Worm (Caenorhabditis elegans) whole organism, early embryonic: Measurements from ENCODE around the gene H03E18.2.

Experiments
- B0310.2 ChIP-seq: sonication (generic microtip); optimal IDR thresholded peaks from 2 replicates; lab custom pipeline; 2016; ENCODE audit warnings: mild to moderate bottlenecking, missing genetic modification characterization, missing compliant biosample characterization
- F13C5.2 ChIP-seq: sonication (generic microtip); optimal IDR thresholded peaks from 2 replicates; lab custom pipeline; 2017; ENCODE audit warnings: mild to moderate bottlenecking, missing genetic modification characterization, inconsistent platforms, missing compliant biosample characterization
- aly-1 ChIP-seq: sonication (generic microtip); optimal IDR thresholded peaks from 2 replicates; lab custom pipeline; 2016; ENCODE audit warnings: missing genetic modification characterization, missing compliant biosample characterization
- ama-1 ChIP-seq: fragments of 150-350 bp; optimal IDR thresholded peaks from 2 replicates; lab custom pipeline; 2014
- ceh-13 ChIP-seq: fragments of 200-800 bp; sonication (Bioruptor generic); optimal IDR thresholded peaks from 2 replicates; lab custom pipeline; 2018; ENCODE audit warnings: mild to moderate bottlenecking, missing genetic modification characterization, missing compliant biosample characterization
- ceh-36 ChIP-seq: sonication (generic microtip); optimal IDR thresholded peaks from 2 replicates; lab custom pipeline; 2016; ENCODE audit warnings: missing genetic modification characterization, inconsistent platforms, missing compliant biosample characterization
- ets-7 ChIP-seq: sonication (generic microtip); optimal IDR thresholded peaks from 2 replicates; lab custom pipeline; 2016; ENCODE audit warnings: missing genotype, missing genetic modification characterization, missing compliant biosample characterization
- flt-1 ChIP-seq: fragments of 200-800 bp; sonication (Bioruptor generic); IDR thresholded peaks from 2 replicates; pipeline ENCODE4 v1.3.6; 2022; ENCODE audit warnings: missing genetic modification characterization, missing compliant biosample characterization
- hmbx-1 ChIP-seq: sonication (generic microtip); optimal IDR thresholded peaks from 2 replicates; lab custom pipeline; 2016; ENCODE audit warnings: mild to moderate bottlenecking, missing genetic modification characterization, missing compliant biosample characterization
- hmg-4 ChIP-seq: fragments of 200-800 bp; sonication (Bioruptor generic); optimal IDR thresholded peaks from 2 replicates; lab custom pipeline; 2018; ENCODE audit warnings: mild to moderate bottlenecking, missing genetic modification characterization, missing compliant biosample characterization
- hnd-1 ChIP-seq: sonication (generic microtip); optimal IDR thresholded peaks from 2 replicates; lab custom pipeline; 2016; ENCODE audit warnings: missing genetic modification characterization, missing compliant biosample characterization
- pes-1 ChIP-seq: fragments of 200-800 bp; sonication (Bioruptor generic); IDR thresholded peaks from 2 replicates; pipeline ENCODE4 v1.3.6; 2022; ENCODE audit warnings: missing genetic modification reagents, missing genetic modification characterization, missing compliant biosample characterization
- scrt-1 ChIP-seq: fragments of 200-800 bp; sonication (Bioruptor generic); IDR thresholded peaks from 2 replicates; pipeline ENCODE4 v1.3.6; 2022; ENCODE audit warnings: missing genetic modification characterization, missing compliant biosample characterization
- sea-1 ChIP-seq: fragments of 200-800 bp; sonication (Bioruptor generic); conservative IDR thresholded peaks from 2 replicates; pipeline ENCODE4 v1.3.6; 2022; ENCODE audit warnings: missing genetic modification characterization, missing compliant biosample characterization
- tbx-11 ChIP-seq: fragments of 200-800 bp; sonication (Bioruptor generic); IDR thresholded peaks from 2 replicates; pipeline ENCODE4 v1.3.6; 2022; ENCODE audit warnings: missing genetic modification characterization, missing compliant biosample characterization
- tbx-37 ChIP-seq: fragments of 200-800 bp; sonication (Bioruptor generic); conservative IDR thresholded peaks from 2 replicates; pipeline ENCODE4 v1.3.6; 2022; ENCODE audit warnings: missing genetic modification reagents, missing genetic modification characterization, missing compliant biosample characterization
- tra-4 ChIP-seq: sonication (generic microtip); optimal IDR thresholded peaks from 2 replicates; lab custom pipeline; 2017; ENCODE audit warnings: missing genetic modification characterization, missing compliant biosample characterization

The H03E18.2 gene

DNA sequence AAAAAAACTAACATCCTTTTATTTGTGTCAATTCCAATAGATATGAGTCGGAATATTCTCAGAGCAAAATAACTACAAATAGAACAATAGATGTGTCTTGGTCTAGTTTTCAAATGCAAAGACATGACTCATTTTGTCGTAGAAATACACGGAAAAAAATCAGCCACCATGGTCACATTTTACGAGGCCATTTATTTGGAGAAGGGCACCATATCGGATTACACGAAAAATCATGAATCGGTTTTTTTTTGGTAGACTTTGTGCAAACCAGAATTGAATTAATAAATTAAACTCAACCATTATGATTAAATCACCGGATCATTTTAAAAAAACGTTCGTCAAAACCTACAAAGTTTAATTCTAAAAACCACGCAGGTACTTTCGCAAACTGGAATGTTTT lies at the start of gene H03E18.2:
H03E18.2 (minus strand) TSS at position 101 of the 400 bp plus-strand sequence.
- TF ChIP-seq pes-1 (GFP tag; lab: Robert Waterston, UW), result no peak
- TF ChIP-seq B0310.2 (tag; lab: Kevin White, UChicago), result no peak
- TF ChIP-seq ama-1 (lab: Kevin White, UChicago), result no peak

DNA sequence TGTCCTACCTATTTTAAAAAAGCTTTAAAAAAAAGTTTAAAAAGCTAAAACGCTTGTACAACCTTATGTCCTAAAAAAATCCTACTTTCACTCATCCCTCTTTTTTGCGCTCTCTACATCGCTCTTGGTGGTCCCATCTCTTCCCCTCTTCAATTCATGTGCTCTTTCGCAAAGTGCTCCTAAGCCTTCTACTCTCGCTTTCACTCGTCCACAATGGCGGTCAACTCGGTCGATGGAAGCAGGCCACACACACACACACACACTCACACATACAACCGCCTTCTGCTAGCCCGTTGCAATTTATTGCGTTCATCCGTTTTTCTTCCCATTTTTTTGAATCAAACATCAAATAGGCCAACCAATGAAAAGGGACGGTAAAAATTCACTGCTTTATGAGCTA lies 48.9 kb upstream of the H03E18.2 start:
- peak; percentile 67 for TF ChIP-seq hmg-4 (GFP tag; lab: Kevin White, UChicago)
- no peak for TF ChIP-seq tbx-37

DNA sequence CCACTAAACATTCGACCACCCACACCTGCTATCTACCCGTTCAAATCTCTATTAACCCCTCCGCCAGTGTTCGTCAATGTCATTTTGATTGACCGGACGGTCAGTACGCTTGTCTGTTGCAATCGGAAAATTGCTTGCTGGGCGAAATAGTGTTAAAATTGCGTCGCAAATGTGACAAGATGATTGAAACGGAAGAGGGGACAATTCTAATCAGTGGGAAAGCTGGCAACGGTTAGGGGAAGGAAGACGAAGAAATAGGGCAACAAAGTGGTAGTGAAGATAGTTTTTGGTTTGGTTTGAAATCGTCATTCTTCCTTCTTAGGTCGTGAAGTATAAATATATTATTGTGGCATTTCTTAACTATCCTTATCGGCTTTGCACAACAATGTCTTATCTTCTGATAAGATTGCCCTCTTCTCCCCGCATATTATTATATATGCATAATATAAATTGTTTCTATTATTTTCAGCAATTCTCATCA lies 48.2 kb upstream of the H03E18.2 start:
- TF ChIP-seq sea-1 (no peak), hmg-4 (GFP tag; lab: Kevin White, UChicago) (peak; percentile 3)

- TF ChIP-seq tra-4 (tag; lab: Kevin White, UChicago) (no peak), aly-1 (tag; lab: Kevin White, UChicago) (no peak), ama-1 (lab: Kevin White, UChicago) (no peak), B0310.2 (tag; lab: Kevin White, UChicago) (no peak), tbx-37 (no peak), hnd-1 (tag; lab: Kevin White, UChicago) (no peak)
Measured at ce11 chrX:8567823-8568314, 47.6 kb upstream of the H03E18.2 start.

DNA sequence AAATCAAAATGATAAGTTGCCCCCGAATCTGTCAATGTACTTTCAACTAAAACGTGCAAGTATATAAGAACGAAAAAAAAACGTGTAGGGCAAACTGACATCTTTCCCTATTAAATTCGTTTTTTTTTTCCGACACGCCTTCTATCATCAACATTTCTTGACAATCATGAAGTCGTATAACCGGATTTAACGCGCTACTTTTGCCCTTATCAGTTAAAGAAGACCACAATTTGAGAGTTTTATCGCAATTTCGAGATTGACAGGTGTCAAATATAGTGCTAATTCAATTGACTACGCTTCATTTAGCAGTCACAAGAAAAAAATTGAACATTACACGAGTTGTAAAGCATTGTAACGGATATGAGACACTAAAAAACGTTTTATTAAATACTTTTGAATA lies 46.9 kb upstream of the H03E18.2 start:
- TF ChIP-seq hmg-4 (GFP tag; lab: Kevin White, UChicago), result no peak

- TF ChIP-seq tra-4 (tag; lab: Kevin White, UChicago) (no peak), flt-1 (GFP tag; lab: Robert Waterston, UW) (no peak)
Measured at ce11 chrX:8566521-8567032, 46.3 kb upstream of the H03E18.2 start.

ce11 chrX:8565810-8566416 lies 45.6 kb upstream of the H03E18.2 start:
- TF ChIP-seq tbx-37 (no peak), hmg-4 (GFP tag; lab: Kevin White, UChicago) (peak; percentile 59), flt-1 (GFP tag; lab: Robert Waterston, UW) (no peak), hmbx-1 (tag; lab: Kevin White, UChicago) (no peak), ceh-36 (tag; lab: Kevin White, UChicago) (no peak), tbx-11 (GFP tag; lab: Robert Waterston, UW) (no peak), ceh-13 (no peak), hnd-1 (tag; lab: Kevin White, UChicago) (no peak), scrt-1 (GFP tag; lab: Robert Waterston, UW) (no peak), F13C5.2 (tag; lab: Kevin White, UChicago) (peak; percentile 21), aly-1 (tag; lab: Kevin White, UChicago) (no peak), ets-7 (tag; lab: Kevin White, UChicago) (no peak)

DNA sequence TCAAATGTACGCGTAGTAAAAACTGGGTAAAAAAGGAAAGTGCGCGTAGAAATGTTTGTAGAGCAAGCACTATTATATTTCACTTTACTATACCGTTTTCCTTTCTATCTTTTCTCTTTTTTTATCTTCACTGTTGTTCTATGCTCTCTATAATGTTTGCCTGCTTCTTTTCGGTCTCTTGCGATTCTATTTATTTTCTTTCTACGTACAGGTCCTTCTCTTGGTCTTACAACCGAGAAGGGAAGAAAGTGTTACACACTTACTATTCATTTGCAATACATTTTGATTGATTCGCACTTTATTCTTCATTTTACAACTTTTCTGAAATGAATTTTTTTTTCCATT lies 44.1 kb upstream of the H03E18.2 start:
- no peak for TF ChIP-seq ama-1 (lab: Kevin White, UChicago)
- no peak for TF ChIP-seq pes-1 (GFP tag; lab: Robert Waterston, UW)
- no peak for TF ChIP-seq hmg-4 (GFP tag; lab: Kevin White, UChicago)
- TF ChIP-seq ceh-13, result no peak
- TF ChIP-seq B0310.2 (tag; lab: Kevin White, UChicago), result no peak
- TF ChIP-seq flt-1 (GFP tag; lab: Robert Waterston, UW), result no peak
- no peak for TF ChIP-seq hmbx-1 (tag; lab: Kevin White, UChicago)
- no peak for TF ChIP-seq tbx-37
- no peak for TF ChIP-seq ceh-36 (tag; lab: Kevin White, UChicago)
- TF ChIP-seq F13C5.2 (tag; lab: Kevin White, UChicago), result no peak
- no peak for TF ChIP-seq scrt-1 (GFP tag; lab: Robert Waterston, UW)
- no peak for TF ChIP-seq hnd-1 (tag; lab: Kevin White, UChicago)
- TF ChIP-seq sea-1, result no peak
- no peak for TF ChIP-seq ets-7 (tag; lab: Kevin White, UChicago)
- no peak for TF ChIP-seq tra-4 (tag; lab: Kevin White, UChicago)
- TF ChIP-seq aly-1 (tag; lab: Kevin White, UChicago), result no peak
- no peak for TF ChIP-seq tbx-11 (GFP tag; lab: Robert Waterston, UW)
